Worm (Caenorhabditis elegans) whole organism, late embryonic: Measurements from ENCODE around the gene fbxb-35.
A peak's percentile ranks its signal among the peaks of the same experiment; 100 is the strongest.

ENCODE experiments used
- elt-2 ChIP-seq: sonication (generic microtip); optimal IDR thresholded peaks from 2 replicates; lab custom pipeline; 2016; ENCODE audit warnings: missing genetic modification reagents, missing genetic modification characterization, missing compliant biosample characterization
- unc-3 ChIP-seq, 2 experiments: fragments of 200-800 bp in 1 of 2; sonication (Bioruptor generic) in 1 of 2; sonication (generic microtip) in 1 of 2; conservative IDR thresholded peaks in 1 of 2; optimal IDR thresholded peaks in 1 of 2; 2 replicates each; pipeline versions ENCODE4 v1.3.6 to Lab custom; 2016 to 2022; ENCODE audit warnings: missing compliant biosample characterization in 2 of 2, missing genetic modification characterization in 2 of 2, missing genetic modification reagents in 1 of 2

fbxb-35 gene

ce11 chrII:2099139-2099976 lies 47.9 kb downstream of the fbxb-35 start, which contains the start of gene math-42:
Gene math-42 (plus strand): TSS chrII:2099926.
- peak; percentile 46 for TF ChIP-seq elt-2 (tag; lab: Kevin White, UChicago)
- TF ChIP-seq unc-3 (GFP tag; conservative IDR thresholded peaks at IDR 0.05; lab: Robert Waterston, UW), result no peak
- TF ChIP-seq unc-3 (tag; optimal IDR thresholded peaks at IDR 0.05; lab: Kevin White, UChicago), result no peak
